Worm (Caenorhabditis elegans): ENCODE measurements around the gene R148.4.

The R148.4 gene

ce11 chrIII:3203589-3203988 is 32.2 kb downstream of the R148.4 start:
- TF ChIP-seq nhr-80 (tag; optimal IDR thresholded peaks at IDR 0.05) (no peak), hmg-1.2 (GFP tag; IDR thresholded peaks at IDR 0.05) (peak; percentile 90), pbrm-1 (GFP tag; IDR thresholded peaks at IDR 0.05) (no peak)

ce11 chrIII:3219050-3219449 is 47.7 kb downstream of the R148.4 start, which contains the start of gene frm-8:
Gene frm-8, minus strand, starts transcription at chrIII:3219150.
- TF ChIP-seq tbx-9 (tag; optimal IDR thresholded peaks at IDR 0.05; ENCODE audit: borderline replicate concordance) (no peak), madf-10 (tag; optimal IDR thresholded peaks at IDR 0.05) (no peak), snpc-1.1 (tag; optimal IDR thresholded peaks at IDR 0.05; ENCODE audit: insufficient read depth) (no peak), lin-54 (GFP tag; optimal IDR thresholded peaks at IDR 0.05) (no peak), F57C9.4 (tag; optimal IDR thresholded peaks at IDR 0.05) (no peak), rcor-1 (GFP tag; IDR thresholded peaks at IDR 0.05) (no peak), let-526 (GFP tag; IDR thresholded peaks at IDR 0.05) (no peak), rec-8 (tag; optimal IDR thresholded peaks at IDR 0.05) (no peak), rpc-1 (optimal IDR thresholded peaks at IDR 0.05) (no peak), rpc-1 (tag; optimal IDR thresholded peaks at IDR 0.05) (no peak), ztf-25 (GFP tag; IDR thresholded peaks at IDR 0.05) (no peak), bed-2 (GFP tag; IDR thresholded peaks at IDR 0.05) (no peak), madf-3 (GFP tag; IDR thresholded peaks at IDR 0.05) (no peak), atf-7 (tag; optimal IDR thresholded peaks at IDR 0.05) (no peak), aptf-2 (GFP tag; conservative IDR thresholded peaks at IDR 0.05) (no peak), pha-4 (tag; optimal IDR thresholded peaks at IDR 0.05) (no peak), hrde-1 (tag; optimal IDR thresholded peaks at IDR 0.05; ENCODE audit: borderline replicate concordance) (no peak), egl-44 (GFP tag; IDR thresholded peaks at IDR 0.05) (no peak), ekl-4 (GFP tag; IDR thresholded peaks at IDR 0.05) (no peak)

- TF ChIP-seq fkh-3 (tag; optimal IDR thresholded peaks at IDR 0.05) (no peak), hmg-1.2 (GFP tag; IDR thresholded peaks at IDR 0.05) (peak; percentile 73), K12H6.12 (tag; optimal IDR thresholded peaks at IDR 0.05) (peak; percentile 19), pbrm-1 (GFP tag; IDR thresholded peaks at IDR 0.05) (0 out of 2 replicates have a peak, but pooled peaks have one; percentile 14), nfyb-1 (GFP tag; IDR thresholded peaks at IDR 0.05) (0 out of 2 replicates have a peak, but pooled peaks have one; percentile 16)
Observed at ce11 chrIII:3220287-3220686, 48.9 kb downstream of the R148.4 start.

ce11 chrIII:3222707-3223106 is 51.3 kb downstream of the R148.4 start:
- peak; percentile 78 for TF ChIP-seq hmg-1.2 (GFP tag; IDR thresholded peaks at IDR 0.05)
- no peak for TF ChIP-seq ama-1 (optimal IDR thresholded peaks at IDR 0.05)
- no peak for TF ChIP-seq ama-1 (GFP tag; optimal IDR thresholded peaks at IDR 0.05)
- TF ChIP-seq nhr-120 (GFP tag; IDR thresholded peaks at IDR 0.05): no peak
- 0 out of 2 replicates have a peak, but pooled peaks have one; percentile 17 for TF ChIP-seq egrh-3 (GFP tag; IDR thresholded peaks at IDR 0.05)

ce11 chrIII:3224102-3224501 is 52.7 kb downstream of the R148.4 start:
- no peak for TF ChIP-seq ztf-6 (GFP tag; IDR thresholded peaks at IDR 0.05)
- TF ChIP-seq C17E4.6 (GFP tag; IDR thresholded peaks at IDR 0.05): no peak
- no peak for TF ChIP-seq aptf-3 (GFP tag; IDR thresholded peaks at IDR 0.05)
- no peak for TF ChIP-seq madf-8 (GFP tag; conservative IDR thresholded peaks at IDR 0.05)
- TF ChIP-seq T26A5.8 (tag; optimal IDR thresholded peaks at IDR 0.05): no peak
- no peak for TF ChIP-seq nhr-27 (tag; optimal IDR thresholded peaks at IDR 0.05)
- no peak for TF ChIP-seq lir-1 (GFP tag; conservative IDR thresholded peaks at IDR 0.05)
- no peak for TF ChIP-seq sdz-38 (tag; optimal IDR thresholded peaks at IDR 0.05)
- TF ChIP-seq egl-18 (GFP tag; IDR thresholded peaks at IDR 0.05): no peak
- no peak for TF ChIP-seq efl-1 (GFP tag; optimal IDR thresholded peaks at IDR 0.05)
- no peak for TF ChIP-seq F10E7.11 (tag; optimal IDR thresholded peaks at IDR 0.05)
